Worm (Caenorhabditis elegans): ENCODE measurements around the gene ints-9.

DNA sequence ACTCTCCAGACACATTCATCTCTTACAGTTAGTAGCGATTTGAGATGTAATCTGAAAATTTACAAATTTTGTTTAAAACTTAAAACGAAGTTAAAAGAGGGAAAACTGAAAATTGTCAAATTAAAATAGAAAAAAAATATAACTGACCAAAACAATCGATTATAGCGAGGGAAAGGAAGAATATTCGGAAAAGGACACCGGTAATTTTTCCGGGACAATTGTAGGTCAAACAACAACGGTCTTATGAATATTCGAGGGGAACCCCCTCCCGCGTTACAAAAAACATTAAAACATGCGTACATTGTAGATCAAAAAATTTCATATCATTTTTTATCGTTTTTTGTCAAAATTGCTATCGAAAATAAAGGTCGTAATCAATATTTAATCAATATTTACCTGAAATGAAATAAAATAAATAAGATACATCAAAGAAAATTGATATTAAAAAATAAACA lies 46.4 kb downstream of the ints-9 start, which contains the start of gene C50E3.12:
- TF ChIP-seq ceh-16 (tag; optimal IDR thresholded peaks at IDR 0.05) = no peak
- no peak for TF ChIP-seq ama-1 (optimal IDR thresholded peaks at IDR 0.05)
- no peak for TF ChIP-seq egl-27 (tag; optimal IDR thresholded peaks at IDR 0.05)
- no peak for TF ChIP-seq lin-39 (tag; optimal IDR thresholded peaks at IDR 0.05)
- no peak for TF ChIP-seq lsy-2 (tag; optimal IDR thresholded peaks at IDR 0.05)
- TF ChIP-seq zag-1 (tag; optimal IDR thresholded peaks at IDR 0.05) = no peak
